Fruit fly (Drosophila melanogaster) whole organism, embryonic: ENCODE results near the gene CG34163.

Source experiments
- Adf1 ChIP-seq: fragments of 200-800 bp; sonication (Bioruptor generic); IDR thresholded peaks from 2 replicates; pipeline ENCODE4 v1.3.6; 2022; ENCODE audit warnings: missing biosample characterization, missing genetic modification characterization
- Bdp1 ChIP-seq: fragments of 200-800 bp; sonication (Bioruptor generic); optimal IDR thresholded peaks from 3 replicates; lab custom pipeline; 2016; ENCODE audit warnings: missing biosample characterization, missing genetic modification characterization
- Blimp-1 ChIP-seq: fragments of 200-800 bp; sonication (Bioruptor generic); optimal IDR thresholded peaks from 3 replicates; lab custom pipeline; 2018; ENCODE audit warnings: missing biosample characterization, missing genetic modification characterization, mild to moderate bottlenecking, moderate library complexity, missing genetic modification reagents
- CG10209 ChIP-seq: fragments of 200-800 bp; sonication (Bioruptor generic); optimal IDR thresholded peaks from 3 replicates; lab custom pipeline; 2017; ENCODE audit warnings: missing biosample characterization, mild to moderate bottlenecking, missing genetic modification characterization, missing genetic modification reagents
- CG12104 ChIP-seq: fragments of 200-800 bp; sonication (Bioruptor generic); optimal IDR thresholded peaks from 3 replicates; lab custom pipeline; 2016; ENCODE audit warnings: missing biosample characterization, missing genetic modification characterization
- CG15479 ChIP-seq: fragments of 200-800 bp; sonication (Bioruptor generic); optimal IDR thresholded peaks from 3 replicates; lab custom pipeline; 2019; ENCODE audit warnings: missing biosample characterization, mild to moderate bottlenecking, missing genetic modification characterization, moderate library complexity
- CG1602 ChIP-seq: fragments of 200-800 bp; sonication (Bioruptor generic); optimal IDR thresholded peaks from 3 replicates; lab custom pipeline; 2016; ENCODE audit warnings: missing biosample characterization, missing genetic modification characterization
- CG16863 ChIP-seq: fragments of 200-800 bp; sonication (Bioruptor generic); optimal IDR thresholded peaks from 3 replicates; lab custom pipeline; 2016; ENCODE audit warnings: missing biosample characterization, missing genetic modification characterization
- CG33557 ChIP-seq: fragments of 200-800 bp; sonication (Bioruptor generic); optimal IDR thresholded peaks from 2 replicates; lab custom pipeline; 2019; ENCODE audit warnings: missing biosample characterization, mild to moderate bottlenecking, missing genetic modification characterization, moderate library complexity
- CG34422 ChIP-seq: fragments of 200-800 bp; sonication (Bioruptor generic); IDR thresholded peaks from 3 replicates; pipeline ENCODE4 v1.3.6; 2022; ENCODE audit warnings: missing biosample characterization, missing genetic modification characterization
- CG43689 ChIP-seq: fragments of 200-800 bp; sonication (Bioruptor generic); IDR thresholded peaks from 2 replicates; pipeline ENCODE4 v1.3.6; 2022; ENCODE audit warnings: missing biosample characterization, missing genetic modification characterization
- CG6175 ChIP-seq: fragments of 200-800 bp; sonication (Bioruptor generic); IDR thresholded peaks from 3 replicates; pipeline ENCODE4 v1.3.6; 2022; ENCODE audit warnings: missing biosample characterization, missing genetic modification characterization
- CG6654 ChIP-seq: fragments of 200-800 bp; sonication (Bioruptor generic); optimal IDR thresholded peaks from 2 replicates; lab custom pipeline; 2017; ENCODE audit warnings: missing biosample characterization, mild to moderate bottlenecking, missing genetic modification characterization
- CG7928 ChIP-seq: fragments of 200-800 bp; sonication (Bioruptor generic); optimal IDR thresholded peaks from 2 replicates; lab custom pipeline; 2017; ENCODE audit warnings: missing biosample characterization, mild to moderate bottlenecking, missing genetic modification characterization
- CG9817 ChIP-seq: fragments of 200-800 bp; sonication (Bioruptor generic); optimal IDR thresholded peaks from 2 replicates; lab custom pipeline; 2018; ENCODE audit warnings: missing biosample characterization, mild to moderate bottlenecking, missing genetic modification characterization, moderate library complexity
- Dp ChIP-seq: fragments of 200-800 bp; sonication (Bioruptor generic); optimal IDR thresholded peaks from 2 replicates; lab custom pipeline; 2018; ENCODE audit warnings: missing biosample characterization, mild to moderate bottlenecking, missing genetic modification characterization, moderate library complexity
- Fer1 ChIP-seq: fragments of 200-800 bp; sonication (Bioruptor generic); optimal IDR thresholded peaks from 2 replicates; lab custom pipeline; 2017; ENCODE audit warnings: missing biosample characterization, mild to moderate bottlenecking, missing genetic modification characterization
- Fer2 ChIP-seq: fragments of 200-800 bp; sonication (Bioruptor generic); optimal IDR thresholded peaks from 2 replicates; lab custom pipeline; 2018; ENCODE audit warnings: missing biosample characterization, mild to moderate bottlenecking, missing genetic modification characterization, moderate library complexity
- GATAe ChIP-seq: fragments of 200-800 bp; sonication (Bioruptor generic); conservative IDR thresholded peaks from 2 replicates; pipeline ENCODE4 v1.3.6; 2022; ENCODE audit warnings: missing biosample characterization, missing genetic modification characterization
- HLH54F ChIP-seq: fragments of 200-800 bp; sonication (Bioruptor generic); optimal IDR thresholded peaks from 3 replicates; lab custom pipeline; 2016; ENCODE audit warnings: missing biosample characterization, missing genetic modification characterization
- Hmx ChIP-seq: fragments of 200-800 bp; sonication (Bioruptor generic); optimal IDR thresholded peaks from 2 replicates; lab custom pipeline; 2016; ENCODE audit warnings: missing biosample characterization, missing genetic modification characterization
- Kr ChIP-seq: fragments of 200-800 bp; sonication (Bioruptor generic); optimal IDR thresholded peaks from 2 replicates; lab custom pipeline; 2017; ENCODE audit warnings: missing biosample characterization, mild to moderate bottlenecking, missing genetic modification characterization
- Lhr ChIP-seq: fragments of 200-800 bp; sonication (Bioruptor generic); optimal IDR thresholded peaks from 3 replicates; lab custom pipeline; 2017; ENCODE audit warnings: mild to moderate bottlenecking, missing biosample characterization, missing genetic modification reagents, missing genetic modification characterization
- MTF-1 ChIP-seq: fragments of 200-800 bp; sonication (Bioruptor generic); optimal IDR thresholded peaks from 2 replicates; lab custom pipeline; 2018; ENCODE audit warnings: missing biosample characterization, mild to moderate bottlenecking, missing genetic modification characterization, borderline replicate concordance
- Mad ChIP-seq: fragments of 200-800 bp; sonication (Bioruptor generic); optimal IDR thresholded peaks from 2 replicates; lab custom pipeline; 2016; ENCODE audit warnings: missing biosample characterization, missing genetic modification characterization
- NK7.1 ChIP-seq: fragments of 200-800 bp; sonication (Bioruptor generic); optimal IDR thresholded peaks from 3 replicates; lab custom pipeline; 2016; ENCODE audit warnings: missing biosample characterization, missing genetic modification characterization
- Ravus ChIP-seq: fragments of 200-800 bp; sonication (Bioruptor generic); IDR thresholded peaks from 2 replicates; pipeline ENCODE4 v1.3.6; 2022; ENCODE audit warnings: missing biosample characterization, missing genetic modification characterization
- Rfx ChIP-seq: fragments of 200-800 bp; sonication (Bioruptor generic); IDR thresholded peaks from 2 replicates; pipeline ENCODE4 v1.3.6; 2022; ENCODE audit warnings: missing biosample characterization, missing genetic modification characterization
- Spps ChIP-seq: fragments of 200-800 bp; sonication (Bioruptor generic); optimal IDR thresholded peaks from 2 replicates; lab custom pipeline; 2018; ENCODE audit warnings: missing biosample characterization, mild to moderate bottlenecking, missing genetic modification characterization
- Vsx1 ChIP-seq: fragments of 200-800 bp; sonication (Bioruptor generic); optimal IDR thresholded peaks from 2 replicates; lab custom pipeline; 2017; ENCODE audit warnings: missing biosample characterization, mild to moderate bottlenecking, missing genetic modification characterization, missing genetic modification reagents
- ac ChIP-seq: fragments of 200-800 bp; sonication (Bioruptor generic); optimal IDR thresholded peaks from 3 replicates; lab custom pipeline; 2017; ENCODE audit warnings: missing biosample characterization, mild to moderate bottlenecking, missing genetic modification characterization
- eve ChIP-seq, 2 experiments: fragments of >200 bp; optimal IDR thresholded peaks; 2 replicates each; lab custom pipeline; 2017; ENCODE audit warnings: missing biosample characterization in 2 of 2, missing genetic modification characterization in 2 of 2
- gcm ChIP-seq: fragments of 200-800 bp; sonication (Bioruptor generic); optimal IDR thresholded peaks from 2 replicates; lab custom pipeline; 2019; ENCODE audit warnings: missing biosample characterization, mild to moderate bottlenecking, missing genetic modification characterization, moderate library complexity
- gsb-n ChIP-seq: fragments of 200-800 bp; sonication (Bioruptor generic); optimal IDR thresholded peaks from 3 replicates; lab custom pipeline; 2018; ENCODE audit warnings: missing biosample characterization, mild to moderate bottlenecking, missing genetic modification characterization
- ken ChIP-seq: fragments of 200-800 bp; sonication (Bioruptor generic); IDR thresholded peaks from 3 replicates; pipeline ENCODE4 v1.3.6; 2022; ENCODE audit warnings: missing biosample characterization, missing genetic modification characterization
- lab ChIP-seq: fragments of 200-800 bp; sonication (Bioruptor generic); optimal IDR thresholded peaks from 3 replicates; lab custom pipeline; 2017; ENCODE audit warnings: missing biosample characterization, missing genetic modification characterization, mild to moderate bottlenecking, moderate library complexity, missing genetic modification reagents
- lov ChIP-seq, 2 experiments: fragments of 200-800 bp in 1 of 2; fragments of >200 bp in 1 of 2; sonication (Bioruptor generic) in 1 of 2; IDR thresholded peaks in 1 of 2; optimal IDR thresholded peaks in 1 of 2; 2 replicates in 1 of 2; 3 replicates in 1 of 2; pipeline versions ENCODE4 v1.3.6 to Lab custom; 2017 to 2022; ENCODE audit warnings: missing biosample characterization in 1 of 2, missing genetic modification characterization in 1 of 2
- luna ChIP-seq: fragments of 200-800 bp; sonication (Bioruptor generic); optimal IDR thresholded peaks from 2 replicates; lab custom pipeline; 2016; ENCODE audit warnings: missing biosample characterization, missing genetic modification characterization
- nerfin-1 ChIP-seq: fragments of 200-800 bp; sonication (Bioruptor generic); optimal IDR thresholded peaks from 3 replicates; lab custom pipeline; 2019; ENCODE audit warnings: missing biosample characterization, mild to moderate bottlenecking, missing genetic modification characterization, moderate library complexity
- nmo ChIP-seq: fragments of 200-800 bp; sonication (Bioruptor generic); optimal IDR thresholded peaks from 2 replicates; lab custom pipeline; 2018; ENCODE audit warnings: missing biosample characterization, mild to moderate bottlenecking, missing genetic modification characterization, moderate library complexity
- psq ChIP-seq: fragments of 200-800 bp; sonication (Bioruptor generic); optimal IDR thresholded peaks from 2 replicates; lab custom pipeline; 2017; ENCODE audit warnings: missing biosample characterization, missing genetic modification characterization
- sd ChIP-seq: fragments of 200-800 bp; sonication (Bioruptor generic); optimal IDR thresholded peaks from 3 replicates; lab custom pipeline; 2018; ENCODE audit warnings: missing biosample characterization, mild to moderate bottlenecking, missing genetic modification characterization, moderate library complexity
- sens-2 ChIP-seq: fragments of 200-800 bp; sonication (Bioruptor generic); IDR thresholded peaks from 2 replicates; pipeline ENCODE4 v1.3.6; 2022; ENCODE audit warnings: missing biosample characterization, missing genetic modification characterization
- trem ChIP-seq: fragments of 200-800 bp; optimal IDR thresholded peaks from 3 replicates; lab custom pipeline; 2019; ENCODE audit warnings: missing biosample characterization, mild to moderate bottlenecking, missing genetic modification characterization, moderate library complexity
- trh ChIP-seq: fragments of 200-800 bp; sonication (Bioruptor generic); optimal IDR thresholded peaks from 2 replicates; lab custom pipeline; 2016; ENCODE audit warnings: missing biosample characterization, missing genetic modification characterization
- ttk ChIP-seq: fragments of 200-800 bp; sonication (Bioruptor generic); IDR thresholded peaks from 2 replicates; pipeline ENCODE4 v2.1.2; 2022; ENCODE audit warnings: missing biosample characterization, missing genetic modification characterization
- wdn ChIP-seq: fragments of 200-800 bp; sonication (Bioruptor generic); IDR thresholded peaks from 2 replicates; pipeline ENCODE4 v1.3.6; 2022; ENCODE audit warnings: missing biosample characterization, missing genetic modification characterization
- zf30C ChIP-seq: fragments of 200-800 bp; sonication (Bioruptor generic); optimal IDR thresholded peaks from 3 replicates; lab custom pipeline; 2018; ENCODE audit warnings: missing biosample characterization, mild to moderate bottlenecking, missing genetic modification characterization

The CG34163 gene

dm6 chr2L:12006397-12007330 is 18.6 kb downstream of the CG34163 start (continued):
- TF ChIP-seq Adf1 (GFP tag; lab: Robert Waterston, UW) (no peak), eve (GFP tag; optimal IDR thresholded peaks at IDR 0.05; lab: Kevin White, UChicago) (no peak), NK7.1 (GFP tag; lab: Kevin White, UChicago) (peak; percentile 18), Fer1 (GFP tag; lab: Kevin White, UChicago) (peak; percentile 97), Ravus (GFP tag; lab: Robert Waterston, UW) (no peak), zf30C (no peak), lov (optimal IDR thresholded peaks at IDR 0.05; lab: Kevin White, UChicago) (no peak), lov (GFP tag; IDR thresholded peaks at IDR 0.05; lab: Robert Waterston, UW) (no peak), CG15479 (GFP tag; lab: Kevin White, UChicago) (no peak), ttk (no peak), MTF-1 (GFP tag; lab: Kevin White, UChicago) (peak; percentile 55), Bdp1 (GFP tag; lab: Kevin White, UChicago) (peak; percentile 39), CG6654 (GFP tag; lab: Kevin White, UChicago) (peak; percentile 83), Lhr (GFP tag; lab: Kevin White, UChicago) (no peak), wdn (GFP tag; lab: Robert Waterston, UW) (no peak), CG33557 (GFP tag; lab: Kevin White, UChicago) (peak; percentile 95), nmo (GFP tag; lab: Kevin White, UChicago) (peak; percentile 99), nerfin-1 (tag; lab: Kevin White, UChicago) (peak; percentile 92), CG6175 (GFP tag; lab: Robert Waterston, UW) (no peak), CG1602 (GFP tag; lab: Kevin White, UChicago) (peak; percentile 93), CG7928 (GFP tag; lab: Kevin White, UChicago) (peak; percentile 73), Kr (GFP tag; lab: Kevin White, UChicago) (no peak), sens-2 (no peak), Hmx (no peak), trem (tag; lab: Kevin White, UChicago) (peak; percentile 93), Dp (GFP tag; lab: Kevin White, UChicago) (no peak), Fer2 (peak; percentile 86), lab (peak; percentile 94), CG43689 (GFP tag; lab: Robert Waterston, UW) (no peak), gsb-n (tag; lab: Kevin White, UChicago) (peak; percentile 95), Spps (peak; percentile 84), CG12104 (GFP tag; lab: Kevin White, UChicago) (peak; percentile 96), luna (GFP tag; lab: Kevin White, UChicago) (peak; percentile 32), CG10209 (GFP tag; lab: Kevin White, UChicago) (peak; percentile 97), Rfx (GFP tag; lab: Robert Waterston, UW) (no peak), GATAe (GFP tag; lab: Robert Waterston, UW) (no peak), ken (GFP tag; lab: Robert Waterston, UW) (no peak), trh (GFP tag; lab: Kevin White, UChicago) (peak; percentile 88), CG9817 (tag; lab: Kevin White, UChicago) (peak; percentile 91), sd (tag; lab: Kevin White, UChicago) (peak; percentile 56), ac (peak; percentile 37), Blimp-1 (GFP tag; lab: Kevin White, UChicago) (peak; percentile 91), Mad (peak; percentile 59), psq (GFP tag; lab: Kevin White, UChicago) (peak; percentile 74), gcm (GFP tag; lab: Kevin White, UChicago) (peak; percentile 96), CG34422 (no peak), HLH54F (GFP tag; lab: Kevin White, UChicago) (peak; percentile 46), CG16863 (GFP tag; lab: Kevin White, UChicago) (peak; percentile 71), Vsx1 (GFP tag; lab: Kevin White, UChicago) (peak; percentile 85)
